Worm (Caenorhabditis elegans) whole organism, L4 larva: Measurements from ENCODE around the gene pho-12.
A peak's percentile ranks its signal among the peaks of the same experiment; 100 is the strongest.

Source experiments
- D1046.2 ChIP-seq: fragments of 200-800 bp; sonication (Bioruptor generic); IDR thresholded peaks from 2 replicates; pipeline ENCODE4 v1.3.6; 2022; ENCODE audit warnings: missing genetic modification characterization, missing compliant biosample characterization
- F37D6.2 ChIP-seq: sonication (generic microtip); optimal IDR thresholded peaks from 2 replicates; lab custom pipeline; 2016; ENCODE audit warnings: mild to moderate bottlenecking, missing genetic modification characterization, missing compliant biosample characterization
- F44E2.7 ChIP-seq: fragments of 200-800 bp; sonication (Bioruptor generic); IDR thresholded peaks from 2 replicates; pipeline ENCODE4 v2.1.2; 2022; ENCODE audit warnings: missing genetic modification characterization, missing compliant biosample characterization
- T26A8.4 ChIP-seq: fragments of 200-800 bp; sonication (Bioruptor generic); IDR thresholded peaks from 2 replicates; pipeline ENCODE4 v1.3.6; 2022; ENCODE audit warnings: missing genetic modification characterization, missing compliant biosample characterization
- Y105C5A.15 ChIP-seq: fragments of 200-800 bp; sonication (Bioruptor generic); IDR thresholded peaks from 2 replicates; pipeline ENCODE4 v1.3.6; 2022; ENCODE audit warnings: missing genetic modification characterization, missing compliant biosample characterization
- aha-1 ChIP-seq: fragments of 150-350 bp; peaks from one replicate; lab custom pipeline; 2014; ENCODE audit warnings: missing biosample characterization, missing genetic modification characterization
- aly-2 ChIP-seq: sonication (generic microtip); optimal IDR thresholded peaks from 2 replicates; lab custom pipeline; 2018; ENCODE audit warnings: missing biosample characterization, missing genetic modification characterization
- ama-1 ChIP-seq: fragments of 150-350 bp; optimal IDR thresholded peaks from 2 replicates; lab custom pipeline; 2014; ENCODE audit warnings: inconsistent platforms, mixed read lengths
- arid-1 ChIP-seq: fragments of 200-800 bp; sonication (Bioruptor generic); conservative IDR thresholded peaks from 2 replicates; pipeline ENCODE4 v1.3.6; 2022; ENCODE audit warnings: missing genetic modification reagents, missing genetic modification characterization, missing compliant biosample characterization
- ceh-44 ChIP-seq: fragments of 200-800 bp; sonication (Bioruptor generic); IDR thresholded peaks from 2 replicates; pipeline ENCODE4 v1.3.6; 2022; ENCODE audit warnings: missing genetic modification reagents, missing genetic modification characterization, missing compliant biosample characterization
- ces-1 ChIP-seq: fragments of 150-350 bp; sonication (generic microtip); optimal IDR thresholded peaks from 4 replicates; lab custom pipeline; 2014; ENCODE audit warnings: missing biosample characterization, missing genetic modification reagents, missing genetic modification characterization
- cey-2 ChIP-seq: sonication (generic microtip); optimal IDR thresholded peaks from 3 replicates; lab custom pipeline; 2017; ENCODE audit warnings: missing genetic modification characterization, mild to moderate bottlenecking, missing compliant biosample characterization, antibody characterized with exemption, borderline replicate concordance; ENCODE audit not compliant: insufficient read depth
- daf-12 ChIP-seq: fragments of 150-350 bp; optimal IDR thresholded peaks from 2 replicates; lab custom pipeline; 2014; ENCODE audit warnings: missing biosample characterization, missing genetic modification reagents, missing genetic modification characterization
- daf-8 ChIP-seq: fragments of 200-800 bp; sonication (Bioruptor generic); IDR thresholded peaks from 2 replicates; pipeline ENCODE4 v1.3.6; 2022; ENCODE audit warnings: missing genetic modification characterization, missing compliant biosample characterization
- dmd-6 ChIP-seq: fragments of 200-800 bp; sonication (Bioruptor generic); IDR thresholded peaks from 2 replicates; pipeline ENCODE4 v1.3.6; 2022; ENCODE audit warnings: missing genetic modification reagents, missing genetic modification characterization, missing compliant biosample characterization
- dmd-8 ChIP-seq: fragments of 200-800 bp; sonication (Bioruptor generic); IDR thresholded peaks from 2 replicates; pipeline ENCODE4 v1.3.6; 2022; ENCODE audit warnings: missing genetic modification characterization, missing compliant biosample characterization
- dpl-1 ChIP-seq: fragments of 150-350 bp; optimal IDR thresholded peaks from 2 replicates; lab custom pipeline; 2014; ENCODE audit warnings: missing biosample characterization, missing genetic modification reagents, missing genetic modification characterization
- gei-8 ChIP-seq: fragments of 200-800 bp; sonication (Bioruptor generic); optimal IDR thresholded peaks from 2 replicates; lab custom pipeline; 2018; ENCODE audit warnings: mild to moderate bottlenecking, missing genetic modification characterization, missing compliant biosample characterization
- hif-1 ChIP-seq, 2 experiments: sonication (generic microtip); optimal IDR thresholded peaks; 2 replicates each; lab custom pipeline; 2016 to 2017; ENCODE audit warnings: missing compliant biosample characterization in 2 of 2, missing genetic modification characterization in 2 of 2, missing genetic modification reagents in 2 of 2, missing genotype in 2 of 2, mild to moderate bottlenecking in 1 of 2
- hlh-11 ChIP-seq: fragments of 200-800 bp; sonication (Bioruptor generic); optimal IDR thresholded peaks from 2 replicates; lab custom pipeline; 2018; ENCODE audit warnings: mild to moderate bottlenecking, missing genetic modification characterization, missing compliant biosample characterization
- hlh-30 ChIP-seq: sonication (generic microtip); optimal IDR thresholded peaks from 2 replicates; lab custom pipeline; 2017; ENCODE audit warnings: antibody characterized with exemption, mild to moderate bottlenecking, missing genetic modification characterization, missing compliant biosample characterization; ENCODE audit not compliant: insufficient read depth
- jun-1 ChIP-seq: fragments of 150-350 bp; optimal IDR thresholded peaks from 2 replicates; lab custom pipeline; 2014; ENCODE audit warnings: missing biosample characterization, missing genetic modification reagents, missing genetic modification characterization
- lin-1 ChIP-seq: fragments of 200-800 bp; sonication (Bioruptor generic); IDR thresholded peaks from 2 replicates; pipeline ENCODE4 v1.3.6; 2022; ENCODE audit warnings: missing genetic modification reagents, missing genetic modification characterization, missing compliant biosample characterization
- lin-13 ChIP-seq: fragments of 150-350 bp; optimal IDR thresholded peaks from 2 replicates; lab custom pipeline; 2014; ENCODE audit warnings: missing biosample characterization, missing genetic modification reagents, missing genetic modification characterization
- lin-39 ChIP-seq: fragments of 150-350 bp; optimal IDR thresholded peaks from 2 replicates; lab custom pipeline; 2014; ENCODE audit warnings: missing biosample characterization, missing genetic modification reagents, missing genetic modification characterization
- lsy-2 ChIP-seq, 2 experiments: fragments of 150-350 bp in 1 of 2; sonication (generic microtip) in 1 of 2; optimal IDR thresholded peaks; 2 replicates each; lab custom pipeline; 2014 to 2017; ENCODE audit warnings: missing biosample characterization in 2 of 2, missing genetic modification characterization in 2 of 2
- mdt-29 ChIP-seq: fragments of 200-800 bp; sonication (Bioruptor generic); IDR thresholded peaks from 2 replicates; pipeline ENCODE4 v1.3.6; 2022; ENCODE audit warnings: missing genetic modification reagents, missing genetic modification characterization, missing compliant biosample characterization
- mes-2 ChIP-seq: sonication (generic microtip); optimal IDR thresholded peaks from 2 replicates; lab custom pipeline; 2016; ENCODE audit warnings: missing genotype, mild to moderate bottlenecking, missing genetic modification characterization, missing compliant biosample characterization; ENCODE audit not compliant: poor library complexity, severe bottlenecking
- mxl-2 ChIP-seq: fragments of 200-800 bp; sonication (Bioruptor generic); conservative IDR thresholded peaks from 2 replicates; pipeline ENCODE4 v1.3.6; 2022; ENCODE audit warnings: missing genetic modification reagents, missing genetic modification characterization, missing compliant biosample characterization
- mxl-3 ChIP-seq: fragments of 200-800 bp; sonication (Bioruptor generic); optimal IDR thresholded peaks from 2 replicates; lab custom pipeline; 2018; ENCODE audit warnings: mild to moderate bottlenecking, missing genetic modification characterization, missing compliant biosample characterization
- nhr-10 ChIP-seq: fragments of 150-350 bp; optimal IDR thresholded peaks from 2 replicates; lab custom pipeline; 2014; ENCODE audit warnings: missing biosample characterization, missing genetic modification characterization
- nhr-102 ChIP-seq: sonication (generic microtip); optimal IDR thresholded peaks from 2 replicates; lab custom pipeline; 2016; ENCODE audit warnings: mild to moderate bottlenecking, missing genetic modification characterization, moderate library complexity, missing compliant biosample characterization
- nhr-25 ChIP-seq: sonication (generic microtip); optimal IDR thresholded peaks from 2 replicates; lab custom pipeline; 2017; ENCODE audit warnings: missing genetic modification characterization, mild to moderate bottlenecking, missing compliant biosample characterization, antibody characterized with exemption, moderate library complexity, borderline replicate concordance; ENCODE audit not compliant: insufficient read depth
- nhr-28 ChIP-seq: fragments of 150-350 bp; optimal IDR thresholded peaks from 2 replicates; lab custom pipeline; 2014; ENCODE audit warnings: missing biosample characterization, missing genetic modification characterization
- nhr-41 ChIP-seq: fragments of 200-800 bp; sonication (Bioruptor generic); IDR thresholded peaks from 2 replicates; pipeline ENCODE4 v1.3.6; 2022; ENCODE audit warnings: missing genetic modification reagents, missing genetic modification characterization, missing compliant biosample characterization
- nhr-6 ChIP-seq: fragments of 150-350 bp; optimal IDR thresholded peaks from 2 replicates; lab custom pipeline; 2014; ENCODE audit warnings: missing biosample characterization, missing genetic modification characterization
- pha-4 ChIP-seq, 2 experiments: fragments of 150-350 bp in 1 of 2; fragments of 200-800 bp in 1 of 2; sonication (Bioruptor generic) in 1 of 2; IDR thresholded peaks in 1 of 2; optimal IDR thresholded peaks in 1 of 2; 2 replicates each; pipeline versions ENCODE4 v1.3.6 to Lab custom; 2014 to 2022; ENCODE audit warnings: missing genetic modification characterization in 2 of 2, missing genetic modification reagents in 2 of 2, missing biosample characterization in 1 of 2, missing compliant biosample characterization in 1 of 2
- php-3 ChIP-seq: fragments of 200-800 bp; sonication (Bioruptor generic); IDR thresholded peaks from 2 replicates; pipeline ENCODE4 v1.3.6; 2022; ENCODE audit warnings: missing genetic modification reagents, missing genetic modification characterization, missing compliant biosample characterization
- rbr-2 ChIP-seq: sonication (generic microtip); optimal IDR thresholded peaks from 2 replicates; lab custom pipeline; 2016; ENCODE audit warnings: missing genotype, missing genetic modification characterization, missing compliant biosample characterization
- saeg-2 ChIP-seq: fragments of 200-800 bp; sonication (Bioruptor generic); IDR thresholded peaks from 2 replicates; pipeline ENCODE4 v1.3.6; 2022; ENCODE audit warnings: missing genetic modification reagents, missing genetic modification characterization, missing compliant biosample characterization
- sdz-12 ChIP-seq: fragments of 200-800 bp; sonication (Bioruptor generic); optimal IDR thresholded peaks from 2 replicates; lab custom pipeline; 2018; ENCODE audit warnings: mild to moderate bottlenecking, missing genetic modification characterization, missing compliant biosample characterization
- spr-1 ChIP-seq: sonication (generic microtip); optimal IDR thresholded peaks from 2 replicates; lab custom pipeline; 2016; ENCODE audit warnings: mild to moderate bottlenecking, missing genetic modification characterization, missing compliant biosample characterization
- unc-130 ChIP-seq: sonication (generic microtip); optimal IDR thresholded peaks from 2 replicates; lab custom pipeline; 2016; ENCODE audit warnings: missing genetic modification reagents, missing genetic modification characterization, missing compliant biosample characterization
- unc-39 ChIP-seq: sonication (generic microtip); optimal IDR thresholded peaks from 2 replicates; lab custom pipeline; 2017; ENCODE audit warnings: missing biosample characterization, missing genetic modification characterization
- unc-62 ChIP-seq, 3 experiments: fragments of 150-350 bp in 1 of 3; sonication (generic microtip); optimal IDR thresholded peaks in 2 of 3; peaks in 1 of 3; 1 replicate in 1 of 3; 2 replicates in 2 of 3; lab custom pipeline; 2014 to 2017; ENCODE audit warnings: missing biosample characterization in 3 of 3, missing genetic modification characterization in 3 of 3, missing genetic modification reagents in 3 of 3, missing genotype in 1 of 3
- vab-7 ChIP-seq: fragments of 200-800 bp; sonication (Bioruptor generic); IDR thresholded peaks from 2 replicates; pipeline ENCODE4 v1.3.6; 2022; ENCODE audit warnings: missing genetic modification reagents, missing genetic modification characterization, missing compliant biosample characterization
- zfp-3 ChIP-seq: fragments of 200-800 bp; sonication (Bioruptor generic); conservative IDR thresholded peaks from 2 replicates; pipeline ENCODE4 v1.3.6; 2022; ENCODE audit warnings: missing genetic modification reagents, missing genetic modification characterization, missing compliant biosample characterization
- zip-11 ChIP-seq: fragments of 200-800 bp; sonication (Bioruptor generic); IDR thresholded peaks from 2 replicates; pipeline ENCODE4 v1.3.6; 2022; ENCODE audit warnings: missing genetic modification characterization, missing compliant biosample characterization
- zip-2 ChIP-seq: fragments of 150-350 bp; optimal IDR thresholded peaks from 2 replicates; lab custom pipeline; 2014; ENCODE audit warnings: missing biosample characterization, missing genetic modification characterization

pho-12 gene

DNA sequence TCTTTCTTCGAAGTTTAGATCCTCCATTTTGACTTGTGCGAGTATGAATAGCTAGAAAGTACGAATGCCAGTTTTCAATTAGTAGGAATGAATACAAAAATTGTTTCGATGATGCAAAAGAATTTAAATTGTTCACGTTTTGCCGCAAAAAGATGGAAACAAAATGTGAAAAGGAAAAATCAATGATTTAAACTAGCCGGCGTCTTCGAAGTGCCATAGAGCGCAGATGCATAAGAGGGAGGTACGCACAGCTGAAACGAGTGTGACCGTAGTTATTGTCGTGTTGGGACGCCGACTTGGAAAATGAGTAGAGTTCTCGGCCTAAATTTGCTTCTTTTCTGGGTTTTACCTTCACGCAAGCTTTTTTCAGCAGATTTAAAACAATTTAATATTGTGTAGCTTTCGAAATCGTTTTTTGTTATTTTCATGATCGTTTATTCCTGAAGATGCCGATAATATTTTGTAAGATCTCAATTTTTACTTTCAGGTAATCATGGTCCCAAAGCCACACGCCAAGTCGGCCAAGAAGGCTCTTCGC lies 5.4 kb downstream of the pho-12 start, which contains the start of the genes ify-1 and rpl-22:
TSS of gene ify-1 (minus strand) at position 51 of the 538 bp plus-strand sequence.
TSS of gene rpl-22 (plus strand) at position 488 of the 538 bp plus-strand sequence.
- TF ChIP-seq aha-1 (tag; lab: Kevin White, UChicago) = peak; percentile 91
- peak; percentile 95 for TF ChIP-seq nhr-6 (tag; lab: Kevin White, UChicago)
- TF ChIP-seq F44E2.7 (GFP tag; lab: Robert Waterston, UW) = no peak
- no peak for TF ChIP-seq daf-8 (GFP tag; lab: Robert Waterston, UW)
- no peak for TF ChIP-seq cey-2 (tag; lab: Kevin White, UChicago)
- TF ChIP-seq gei-8 (GFP tag; lab: Kevin White, UChicago) = no peak
- TF ChIP-seq php-3 (GFP tag; lab: Robert Waterston, UW) = 0 out of 2 replicates have a peak, but pooled peaks have one; percentile 34
- TF ChIP-seq ces-1 = no peak
- no peak for TF ChIP-seq sdz-12 (GFP tag; lab: Kevin White, UChicago)
- TF ChIP-seq zip-11 (GFP tag; lab: Robert Waterston, UW) = no peak
- peak; percentile 82 for TF ChIP-seq nhr-102
- TF ChIP-seq hif-1 (tag; optimal IDR thresholded peaks at IDR 0.05; lab: Kevin White, UChicago) = peak; percentile 7 to 83
- peak; percentile 82 for TF ChIP-seq spr-1
- no peak for TF ChIP-seq Y105C5A.15 (GFP tag; lab: Robert Waterston, UW)
- TF ChIP-seq nhr-28 (tag; lab: Kevin White, UChicago) = peak; percentile 80
- peak; percentile 81 for TF ChIP-seq unc-130 (GFP tag; lab: Kevin White, UChicago)
- TF ChIP-seq daf-12 = no peak
- no peak for TF ChIP-seq saeg-2 (GFP tag; lab: Robert Waterston, UW)
- TF ChIP-seq nhr-25 (tag; lab: Kevin White, UChicago) = peak; percentile 94
- TF ChIP-seq nhr-41 = no peak
- peak; percentile 61 for TF ChIP-seq mxl-3 (GFP tag; lab: Kevin White, UChicago)
- peak; percentile 92 for TF ChIP-seq arid-1 (GFP tag; lab: Robert Waterston, UW)
- TF ChIP-seq jun-1 (tag; lab: Kevin White, UChicago) = peak; percentile 69
- TF ChIP-seq mxl-2 (GFP tag; lab: Robert Waterston, UW) = no peak
- TF ChIP-seq T26A8.4 (GFP tag; lab: Robert Waterston, UW) = peak; percentile 86
- TF ChIP-seq unc-62 (GFP tag; optimal IDR thresholded peaks at IDR 0.05 in 1 of 2; lab: Kevin White, UChicago) = peak in 1 of 2 experiments; percentile 98
- TF ChIP-seq unc-62 (tag; optimal IDR thresholded peaks at IDR 0.05; lab: Kevin White, UChicago) = peak; percentile 35
- no peak for TF ChIP-seq lin-1
- 0 out of 2 replicates have a peak, but pooled peaks have one; percentile 60 for TF ChIP-seq vab-7 (GFP tag; lab: Robert Waterston, UW)
- no peak for TF ChIP-seq unc-39 (tag; lab: Kevin White, UChicago)
- peak; percentile 97 to 99 for TF ChIP-seq lsy-2 (tag; optimal IDR thresholded peaks at IDR 0.05; lab: Kevin White, UChicago)
- peak; percentile 63; the same call in 1 of the 2 replicates for TF ChIP-seq pha-4 (GFP tag; IDR thresholded peaks at IDR 0.05; lab: Robert Waterston, UW)
- peak; percentile 97 for TF ChIP-seq pha-4 (tag; optimal IDR thresholded peaks at IDR 0.05; lab: Kevin White, UChicago)
- no peak for TF ChIP-seq aly-2 (tag; lab: Kevin White, UChicago)
- TF ChIP-seq dmd-6 (GFP tag; lab: Robert Waterston, UW) = peak; percentile 49
- peak; percentile 100 for TF ChIP-seq D1046.2
- peak; percentile 89 for TF ChIP-seq lin-13 (GFP tag; lab: Kevin White, UChicago)
- TF ChIP-seq nhr-10 (tag; lab: Kevin White, UChicago) = peak; percentile 36
- TF ChIP-seq zip-2 (tag; lab: Kevin White, UChicago) = peak; percentile 57
- TF ChIP-seq mes-2 (tag; lab: Kevin White, UChicago) = peak; percentile 96
- peak; percentile 75 for TF ChIP-seq ama-1 (lab: Kevin White, UChicago)
- no peak for TF ChIP-seq lin-39 (tag; lab: Kevin White, UChicago)
- peak; percentile 94 for TF ChIP-seq hlh-30 (tag; lab: Kevin White, UChicago)
- peak; percentile 94 for TF ChIP-seq dpl-1 (GFP tag; lab: Kevin White, UChicago)
- no peak for TF ChIP-seq mdt-29
- TF ChIP-seq dmd-8 (GFP tag; lab: Robert Waterston, UW) = peak; percentile 20; the same call in 1 of the 2 replicates
- TF ChIP-seq rbr-2 = peak; percentile 87
- TF ChIP-seq hlh-11 (tag; lab: Kevin White, UChicago) = peak; percentile 89
- TF ChIP-seq ceh-44 (GFP tag; lab: Robert Waterston, UW) = no peak
- TF ChIP-seq F37D6.2 (tag; lab: Kevin White, UChicago) = peak; percentile 56
- TF ChIP-seq zfp-3 (GFP tag; lab: Robert Waterston, UW) = peak; percentile 50; the same call in 1 of the 2 replicates
